Worm (Caenorhabditis elegans) whole organism, L3 larva: ENCODE results near the gene sysm-1.

Source experiments
- R02D3.7 ChIP-seq: fragments of 150-350 bp; optimal IDR thresholded peaks from 2 replicates; lab custom pipeline; 2014; ENCODE audit warnings: missing biosample characterization, missing genetic modification characterization
- ZK546.5 ChIP-seq: sonication (generic microtip); optimal IDR thresholded peaks from 2 replicates; lab custom pipeline; 2017; ENCODE audit warnings: missing biosample characterization, missing genetic modification characterization
- ama-1 ChIP-seq: fragments of 150-350 bp; optimal IDR thresholded peaks from 2 replicates; lab custom pipeline; 2018
- ceh-16 ChIP-seq: sonication (generic microtip); optimal IDR thresholded peaks from 2 replicates; lab custom pipeline; 2017; ENCODE audit warnings: missing biosample characterization, missing genetic modification characterization
- ceh-28 ChIP-seq: fragments of 150-350 bp; optimal IDR thresholded peaks from 2 replicates; lab custom pipeline; 2014; ENCODE audit warnings: missing biosample characterization, missing genetic modification reagents, missing genetic modification characterization
- ceh-9 ChIP-seq: sonication (generic microtip); optimal IDR thresholded peaks from 2 replicates; lab custom pipeline; 2018; ENCODE audit warnings: missing biosample characterization, missing genetic modification characterization
- daf-12 ChIP-seq: fragments of 150-350 bp; optimal IDR thresholded peaks from 2 replicates; lab custom pipeline; 2014; ENCODE audit warnings: missing biosample characterization, missing genetic modification reagents, missing genetic modification characterization
- egl-5 ChIP-seq: fragments of 150-350 bp; optimal IDR thresholded peaks from 2 replicates; lab custom pipeline; 2017; ENCODE audit warnings: missing biosample characterization, missing genetic modification reagents, missing genetic modification characterization, inconsistent platforms
- elt-2 ChIP-seq: sonication (generic microtip); optimal IDR thresholded peaks from 2 replicates; lab custom pipeline; 2016; ENCODE audit warnings: missing genetic modification reagents, mild to moderate bottlenecking, missing genetic modification characterization, missing compliant biosample characterization
- elt-3 ChIP-seq, 3 experiments: fragments of 150-350 bp in 1 of 3; sonication (generic microtip) in 2 of 3; optimal IDR thresholded peaks; 2 replicates in 2 of 3; 4 replicates in 1 of 3; lab custom pipeline; 2014 to 2017; ENCODE audit warnings: missing biosample characterization in 3 of 3, missing genetic modification characterization in 3 of 3
- eor-1 ChIP-seq, 2 experiments: fragments of 150-350 bp; optimal IDR thresholded peaks; 2 replicates each; lab custom pipeline; 2014 to 2018; ENCODE audit warnings: missing biosample characterization in 2 of 2, missing genetic modification characterization in 2 of 2
- fkh-2 ChIP-seq: fragments of 150-350 bp; optimal IDR thresholded peaks from 2 replicates; lab custom pipeline; 2014; ENCODE audit warnings: missing biosample characterization, missing genetic modification reagents, missing genetic modification characterization
- fos-1 ChIP-seq: fragments of 150-350 bp; optimal IDR thresholded peaks from 2 replicates; lab custom pipeline; 2014; ENCODE audit warnings: missing biosample characterization, missing genetic modification characterization
- hmg-11 ChIP-seq: sonication (generic microtip); optimal IDR thresholded peaks from 2 replicates; lab custom pipeline; 2016; ENCODE audit warnings: missing genetic modification characterization, missing compliant biosample characterization
- jun-1 ChIP-seq: fragments of 150-350 bp; optimal IDR thresholded peaks from 2 replicates; lab custom pipeline; 2014; ENCODE audit warnings: missing biosample characterization, missing genetic modification reagents, missing genetic modification characterization
- lin-15B ChIP-seq: fragments of 150-350 bp; optimal IDR thresholded peaks from 2 replicates; lab custom pipeline; 2014; ENCODE audit warnings: missing biosample characterization, missing genetic modification characterization
- lsy-12 ChIP-seq: sonication (generic microtip); optimal IDR thresholded peaks from 2 replicates; lab custom pipeline; 2016; ENCODE audit warnings: mild to moderate bottlenecking, missing genetic modification characterization, missing compliant biosample characterization
- mdl-1 ChIP-seq: fragments of 150-350 bp; optimal IDR thresholded peaks from 2 replicates; lab custom pipeline; 2014; ENCODE audit warnings: missing biosample characterization, missing genetic modification characterization
- mml-1 ChIP-seq: fragments of 150-350 bp; sonication (generic microtip); optimal IDR thresholded peaks from 3 replicates; lab custom pipeline; 2014; ENCODE audit warnings: missing biosample characterization, missing genetic modification characterization
- nfya-1 ChIP-seq: sonication (generic microtip); optimal IDR thresholded peaks from 2 replicates; lab custom pipeline; 2017; ENCODE audit warnings: missing genetic modification characterization, mild to moderate bottlenecking, missing compliant biosample characterization, antibody characterized with exemption, moderate library complexity; ENCODE audit not compliant: insufficient read depth
- nhr-11 ChIP-seq: fragments of 150-350 bp; optimal IDR thresholded peaks from 2 replicates; lab custom pipeline; 2014; ENCODE audit warnings: missing biosample characterization, missing genetic modification characterization
- nhr-12 ChIP-seq: fragments of 150-350 bp; optimal IDR thresholded peaks from 2 replicates; lab custom pipeline; 2014; ENCODE audit warnings: missing biosample characterization, missing genetic modification characterization
- nhr-23 ChIP-seq: fragments of 150-350 bp; optimal IDR thresholded peaks from 2 replicates; lab custom pipeline; 2014; ENCODE audit warnings: missing biosample characterization, missing genetic modification reagents, missing genetic modification characterization
- nhr-237 ChIP-seq: fragments of 150-350 bp; optimal IDR thresholded peaks from 2 replicates; lab custom pipeline; 2014; ENCODE audit warnings: missing biosample characterization, missing genetic modification characterization
- nhr-25 ChIP-seq: sonication (generic microtip); optimal IDR thresholded peaks from 2 replicates; lab custom pipeline; 2017; ENCODE audit warnings: missing biosample characterization, missing genetic modification characterization
- nhr-28 ChIP-seq: fragments of 150-350 bp; optimal IDR thresholded peaks from 2 replicates; lab custom pipeline; 2014; ENCODE audit warnings: missing biosample characterization, missing genetic modification characterization
- nhr-76 ChIP-seq: fragments of 150-350 bp; sonication (generic microtip); optimal IDR thresholded peaks from 5 replicates; lab custom pipeline; 2014; ENCODE audit warnings: missing biosample characterization, missing genetic modification characterization
- nhr-77 ChIP-seq: fragments of 150-350 bp; optimal IDR thresholded peaks from 2 replicates; lab custom pipeline; 2014; ENCODE audit warnings: missing biosample characterization, missing genetic modification characterization
- pha-4 ChIP-seq: fragments of 150-350 bp; optimal IDR thresholded peaks from 2 replicates; lab custom pipeline; 2014; ENCODE audit warnings: missing biosample characterization, missing genetic modification reagents, missing genetic modification characterization
- pqm-1 ChIP-seq: fragments of 150-350 bp; optimal IDR thresholded peaks from 2 replicates; lab custom pipeline; 2017; ENCODE audit warnings: missing biosample characterization, missing genetic modification characterization, inconsistent platforms
- skn-1 ChIP-seq: fragments of 150-350 bp; optimal IDR thresholded peaks from 2 replicates; lab custom pipeline; 2014; ENCODE audit warnings: missing biosample characterization, missing genetic modification characterization
- snpc-4 ChIP-seq: fragments of 150-350 bp; optimal IDR thresholded peaks from 2 replicates; lab custom pipeline; 2014; ENCODE audit warnings: missing biosample characterization, missing genetic modification characterization
- tbx-2 ChIP-seq: sonication (generic microtip); optimal IDR thresholded peaks from 2 replicates; lab custom pipeline; 2016; ENCODE audit warnings: mild to moderate bottlenecking, missing genetic modification characterization, missing compliant biosample characterization
- unc-62 ChIP-seq: fragments of 150-350 bp; sonication (generic microtip); optimal IDR thresholded peaks from 4 replicates; lab custom pipeline; 2014; ENCODE audit warnings: missing biosample characterization, missing genetic modification reagents, missing genetic modification characterization
- ztf-4 ChIP-seq: fragments of 150-350 bp; optimal IDR thresholded peaks from 2 replicates; lab custom pipeline; 2014; ENCODE audit warnings: missing biosample characterization, missing genetic modification characterization

sysm-1 gene

DNA sequence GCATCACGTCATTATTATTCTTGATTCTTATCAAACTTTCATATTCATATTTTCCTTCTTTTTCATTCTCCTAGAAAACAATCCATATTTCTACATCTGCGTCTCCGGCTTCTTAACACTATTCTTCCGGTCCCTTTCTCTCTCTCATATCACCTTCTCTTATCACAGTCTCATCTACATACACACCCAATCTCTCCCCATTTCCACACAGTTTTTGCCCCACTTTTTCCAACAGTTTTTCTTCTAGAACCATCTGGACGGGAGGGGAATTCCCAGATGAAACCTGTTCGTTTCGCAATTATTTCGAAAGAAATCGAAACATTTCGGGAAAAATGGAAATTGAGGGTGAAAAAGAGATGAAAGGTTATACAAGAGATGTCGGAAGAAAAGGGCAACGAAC lies 45.1 kb upstream of the sysm-1 start (continued):
- no peak for TF ChIP-seq jun-1 (tag; lab: Kevin White, UChicago)
- peak; percentile 97 for TF ChIP-seq nhr-23
- no peak for TF ChIP-seq nhr-237 (tag; lab: Kevin White, UChicago)
- TF ChIP-seq elt-3 (tag; optimal IDR thresholded peaks at IDR 0.05; lab: Kevin White, UChicago), result peak in 1 of 3 experiments; percentile 89
- no peak for TF ChIP-seq egl-5 (tag; lab: Kevin White, UChicago)
- TF ChIP-seq ceh-28 (tag; lab: Kevin White, UChicago), result peak; percentile 76
- TF ChIP-seq ceh-16 (tag; lab: Kevin White, UChicago), result no peak
- TF ChIP-seq fkh-2 (tag; lab: Kevin White, UChicago), result no peak
- TF ChIP-seq, all 47 proteins: peak for 13

DNA sequence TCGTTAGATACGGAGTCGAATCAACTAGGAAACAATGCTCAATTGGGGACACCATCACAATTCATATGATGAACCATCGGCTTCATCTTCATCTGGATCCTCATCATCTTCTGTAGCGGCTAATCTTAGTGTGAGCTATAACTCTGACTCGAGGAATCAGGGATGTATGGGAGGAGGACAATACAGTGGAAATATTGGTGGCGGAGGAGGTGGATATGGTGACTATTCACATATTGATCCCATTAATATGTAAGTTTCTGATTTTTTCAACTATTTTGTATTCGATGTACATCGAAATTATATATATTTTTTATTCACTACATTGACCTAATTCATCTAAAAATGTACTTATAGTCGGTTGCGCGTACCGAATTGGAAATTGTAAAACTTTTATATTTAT lies 44.4 kb upstream of the sysm-1 start:
- TF ChIP-seq nhr-12 (tag; lab: Kevin White, UChicago) (no peak), ama-1 (lab: Kevin White, UChicago) (peak; percentile 44)

ce11 chrII:9126965-9127364 lies 44.0 kb upstream of the sysm-1 start:
- peak; percentile 1 for TF ChIP-seq elt-2
- TF ChIP-seq nhr-12 (tag; lab: Kevin White, UChicago), result no peak
- no peak for TF ChIP-seq eor-1 (tag; optimal IDR thresholded peaks at IDR 0.05; lab: Kevin White, UChicago)
- no peak for TF ChIP-seq ceh-9 (tag; lab: Kevin White, UChicago)
- TF ChIP-seq pha-4 (tag; lab: Kevin White, UChicago), result peak; percentile 78
- TF ChIP-seq hmg-11 (tag; lab: Kevin White, UChicago), result peak; percentile 36
- no peak for TF ChIP-seq mdl-1 (tag; lab: Kevin White, UChicago)
- TF ChIP-seq nhr-23, result peak; percentile 32
- peak in 1 of 3 experiments; percentile 3 for TF ChIP-seq elt-3 (tag; optimal IDR thresholded peaks at IDR 0.05; lab: Kevin White, UChicago)
- TF ChIP-seq nhr-77, result no peak
- peak; percentile 98 for TF ChIP-seq fos-1 (tag; lab: Kevin White, UChicago)
- no peak for TF ChIP-seq nfya-1
- peak; percentile 6 for TF ChIP-seq nhr-25 (tag; lab: Kevin White, UChicago)
- TF ChIP-seq ama-1 (lab: Kevin White, UChicago), result no peak

DNA sequence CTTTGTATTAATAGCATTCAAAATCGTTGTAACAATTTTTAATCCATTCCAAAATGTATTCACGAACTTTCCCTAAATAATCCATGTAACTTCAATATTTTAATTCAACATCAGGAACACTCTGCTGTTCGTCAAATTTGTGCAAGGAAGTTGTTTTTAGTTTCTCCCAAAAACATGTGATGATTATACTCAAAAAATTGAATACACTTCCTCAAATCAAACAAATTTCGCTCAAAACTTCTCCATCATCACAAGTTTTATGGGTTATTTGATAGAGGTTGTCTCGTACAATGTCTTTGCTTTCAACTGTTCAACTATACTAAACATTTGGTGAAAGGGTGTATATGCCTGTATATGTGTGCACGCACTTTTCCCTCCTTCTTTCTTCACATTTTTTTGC lies 42.0 kb upstream of the sysm-1 start:
- TF ChIP-seq pqm-1 (tag; lab: Kevin White, UChicago) (peak; percentile 53), mdl-1 (tag; lab: Kevin White, UChicago) (no peak), mml-1 (no peak), snpc-4 (tag; lab: Kevin White, UChicago) (no peak), nhr-76 (tag; lab: Kevin White, UChicago) (no peak), pha-4 (tag; lab: Kevin White, UChicago) (peak; percentile 17), ama-1 (lab: Kevin White, UChicago) (no peak), eor-1 (tag; optimal IDR thresholded peaks at IDR 0.05; lab: Kevin White, UChicago) (no peak), lin-15B (tag; lab: Kevin White, UChicago) (no peak), unc-62 (no peak), elt-2 (peak; percentile 3), skn-1 (tag; lab: Kevin White, UChicago) (no peak), nhr-237 (tag; lab: Kevin White, UChicago) (no peak), nhr-28 (tag; lab: Kevin White, UChicago) (no peak)
- TF ChIP-seq, all 47 proteins: peak for 3

DNA sequence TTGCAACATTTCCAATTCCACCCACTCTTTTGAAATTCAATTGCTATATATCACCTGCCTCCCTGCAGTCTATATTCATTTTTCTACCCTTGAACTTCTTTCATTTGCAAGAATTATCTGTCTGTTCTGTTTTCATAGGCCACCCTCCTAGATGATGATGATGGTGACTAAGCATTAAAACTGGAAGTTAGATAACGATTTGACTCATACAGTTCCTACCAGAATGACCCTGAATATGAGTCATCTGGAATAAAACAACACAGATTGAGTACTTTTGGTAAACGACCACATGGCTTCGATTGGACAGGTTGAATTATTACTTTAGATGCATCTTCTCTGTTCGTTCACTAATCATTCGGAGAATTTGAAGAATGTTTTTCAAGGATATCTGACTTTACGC lies 41.4 kb upstream of the sysm-1 start:
- TF ChIP-seq ceh-28 (tag; lab: Kevin White, UChicago) (no peak), ZK546.5 (tag; lab: Kevin White, UChicago) (no peak), nhr-28 (tag; lab: Kevin White, UChicago) (no peak), ztf-4 (tag; lab: Kevin White, UChicago) (no peak), elt-3 (tag; optimal IDR thresholded peaks at IDR 0.05; lab: Kevin White, UChicago) (no peak), nhr-25 (tag; lab: Kevin White, UChicago) (peak; percentile 31), elt-2 (no peak), tbx-2 (tag; lab: Kevin White, UChicago) (no peak), nhr-76 (tag; lab: Kevin White, UChicago) (no peak), lin-15B (tag; lab: Kevin White, UChicago) (no peak), lsy-12 (tag; lab: Kevin White, UChicago) (no peak), ceh-9 (tag; lab: Kevin White, UChicago) (no peak), pha-4 (tag; lab: Kevin White, UChicago) (no peak), nhr-237 (tag; lab: Kevin White, UChicago) (no peak), snpc-4 (tag; lab: Kevin White, UChicago) (no peak), nhr-11 (tag; lab: Kevin White, UChicago) (no peak), nhr-23 (peak; percentile 37), pqm-1 (tag; lab: Kevin White, UChicago) (peak; percentile 1), daf-12 (tag; lab: Kevin White, UChicago) (no peak), R02D3.7 (tag; lab: Kevin White, UChicago) (no peak)
- TF ChIP-seq, all 47 proteins: peak for 3
